Worm (Caenorhabditis elegans): ENCODE measurements around the gene str-171.

str-171 gene

DNA sequence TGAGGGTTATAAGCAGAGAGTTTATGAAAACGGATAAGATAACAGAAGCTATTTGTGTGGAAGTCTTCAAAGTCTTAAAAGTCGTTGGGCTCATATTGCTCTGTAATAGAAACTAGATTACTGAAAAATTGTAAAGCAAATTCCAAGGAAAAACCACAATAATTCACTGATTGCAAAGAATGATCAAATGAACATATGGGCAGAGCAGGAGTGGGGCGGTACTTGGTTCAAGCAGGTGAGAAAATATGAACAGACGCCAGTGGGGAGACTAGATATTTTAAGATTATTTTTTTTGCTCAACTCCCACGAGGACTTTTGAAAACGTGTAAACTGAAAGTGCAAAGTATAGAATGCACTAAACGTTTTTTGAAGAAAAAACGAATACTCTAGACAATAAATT lies at the start of gene str-171:
TSS of gene str-171 (minus strand) at position 101 of the 400 bp plus-strand sequence.
- TF ChIP-seq lin-40 (tag; optimal IDR thresholded peaks at IDR 0.05) (no peak), Y95B8A.8 (GFP tag; IDR thresholded peaks at IDR 0.05) (no peak), pha-4 (tag; optimal IDR thresholded peaks at IDR 0.05) (no peak), B0035.1 (tag; optimal IDR thresholded peaks at IDR 0.05) (no peak), egl-18 (GFP tag; IDR thresholded peaks at IDR 0.05) (no peak), lag-1 (GFP tag; IDR thresholded peaks at IDR 0.05) (no peak), sdz-38 (tag; optimal IDR thresholded peaks at IDR 0.05) (no peak), aptf-3 (GFP tag; IDR thresholded peaks at IDR 0.05) (no peak), T07F8.4 (tag; optimal IDR thresholded peaks at IDR 0.05) (no peak), Y67H2A.10 (GFP tag; conservative IDR thresholded peaks at IDR 0.05) (no peak), Y53F4B.3 (GFP tag; IDR thresholded peaks at IDR 0.05) (no peak), egrh-3 (GFP tag; IDR thresholded peaks at IDR 0.05) (no peak), unc-62 (GFP tag; optimal IDR thresholded peaks at IDR 0.05) (no peak), B0261.1 (tag; optimal IDR thresholded peaks at IDR 0.05) (no peak), akir-1 (GFP tag; optimal IDR thresholded peaks at IDR 0.05) (no peak)

DNA sequence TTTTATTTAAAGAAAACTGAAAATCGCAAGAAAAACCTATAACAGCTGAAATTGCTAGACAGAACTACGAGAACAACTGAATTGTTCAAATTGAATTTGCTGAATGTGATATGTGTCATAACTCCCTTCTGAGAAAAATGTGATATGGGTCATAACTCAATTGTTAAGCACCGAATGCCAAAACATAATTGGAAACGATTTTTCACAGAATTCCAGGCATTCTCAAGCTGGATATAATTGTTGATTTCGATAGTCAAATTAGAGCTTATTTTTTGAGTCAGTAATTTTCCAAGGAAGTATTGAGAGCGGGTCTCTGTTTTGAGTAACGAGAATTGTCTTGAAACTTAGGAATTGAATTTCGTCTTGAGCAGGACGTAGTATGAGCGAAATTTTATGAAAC lies 49.6 kb upstream of the str-171 start:
- TF ChIP-seq B0261.1 (tag; optimal IDR thresholded peaks at IDR 0.05): no peak
- no peak for TF ChIP-seq nhr-90 (tag; optimal IDR thresholded peaks at IDR 0.05)
- TF ChIP-seq madf-3 (GFP tag; IDR thresholded peaks at IDR 0.05): no peak
- TF ChIP-seq nfya-2 (GFP tag; IDR thresholded peaks at IDR 0.05): no peak
- TF ChIP-seq xnd-1 (tag; optimal IDR thresholded peaks at IDR 0.05): no peak
- no peak for TF ChIP-seq nhr-120 (GFP tag; IDR thresholded peaks at IDR 0.05)
- no peak for TF ChIP-seq bed-1 (GFP tag; IDR thresholded peaks at IDR 0.05)
- TF ChIP-seq F10E7.11 (tag; optimal IDR thresholded peaks at IDR 0.05): no peak
- TF ChIP-seq efl-1 (GFP tag; optimal IDR thresholded peaks at IDR 0.05): no peak
- no peak for TF ChIP-seq lin-54 (GFP tag; optimal IDR thresholded peaks at IDR 0.05)
- no peak for TF ChIP-seq lag-1 (GFP tag; IDR thresholded peaks at IDR 0.05)
- TF ChIP-seq F49E8.2 (tag; optimal IDR thresholded peaks at IDR 0.05; ENCODE audit: insufficient read depth): no peak
- TF ChIP-seq snpc-3.4 (tag; optimal IDR thresholded peaks at IDR 0.05): no peak
- TF ChIP-seq ceh-40 (GFP tag; IDR thresholded peaks at IDR 0.05): no peak
- no peak for TF ChIP-seq fkh-3 (tag; optimal IDR thresholded peaks at IDR 0.05)
- TF ChIP-seq F22D6.2 (tag; optimal IDR thresholded peaks at IDR 0.05): no peak
- TF ChIP-seq lir-1 (GFP tag; conservative IDR thresholded peaks at IDR 0.05): no peak
- no peak for TF ChIP-seq T07F8.4 (tag; optimal IDR thresholded peaks at IDR 0.05)
- no peak for TF ChIP-seq ztf-6 (GFP tag; IDR thresholded peaks at IDR 0.05)
- TF ChIP-seq attf-5 (GFP tag; optimal IDR thresholded peaks at IDR 0.05): no peak

DNA sequence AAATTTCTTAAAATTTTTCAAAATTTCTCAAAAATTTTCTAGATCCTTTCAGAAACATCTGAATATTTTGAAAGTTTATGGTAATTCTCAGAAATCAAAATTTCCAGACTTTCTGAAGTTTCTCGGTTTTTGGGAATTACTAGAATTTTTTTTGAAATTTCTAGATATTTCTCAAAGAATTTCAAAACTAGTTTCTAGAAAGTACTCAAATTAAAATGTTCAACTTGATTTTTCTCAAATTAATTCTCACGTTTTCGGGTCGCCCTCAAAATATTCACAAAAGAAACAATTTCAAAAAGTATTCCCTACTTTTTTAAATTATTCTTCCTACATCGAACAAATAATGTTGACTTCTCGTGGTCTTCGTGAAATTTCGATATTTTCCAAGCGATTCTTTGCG lies 47.4 kb upstream of the str-171 start, which contains the start of gene T09F5.10:
TSS of gene T09F5.10 (plus strand) at position 301 of the 400 bp plus-strand sequence.
- no peak for TF ChIP-seq fkh-3 (tag; optimal IDR thresholded peaks at IDR 0.05)
- TF ChIP-seq mes-4 (tag; optimal IDR thresholded peaks at IDR 0.05): no peak
- no peak for TF ChIP-seq T07F8.4 (tag; optimal IDR thresholded peaks at IDR 0.05)
- TF ChIP-seq ztf-18 (tag; optimal IDR thresholded peaks at IDR 0.05): no peak
- TF ChIP-seq egrh-3 (GFP tag; IDR thresholded peaks at IDR 0.05): no peak
- TF ChIP-seq dox-1 (GFP tag; IDR thresholded peaks at IDR 0.05): no peak
- no peak for TF ChIP-seq C17E4.6 (GFP tag; IDR thresholded peaks at IDR 0.05)
- TF ChIP-seq hsf-1 (GFP tag; IDR thresholded peaks at IDR 0.05): no peak
- no peak for TF ChIP-seq nfya-2 (GFP tag; IDR thresholded peaks at IDR 0.05)
- TF ChIP-seq Y67H2A.10 (GFP tag; conservative IDR thresholded peaks at IDR 0.05): no peak

All from whole organism, young adult.